Worm (Caenorhabditis elegans) whole organism, L2 larva: ENCODE results near the gene rde-4.

Experiments used
- C34F6.9 ChIP-seq: fragments of 150-350 bp; optimal IDR thresholded peaks from 2 replicates; lab custom pipeline; 2014; ENCODE audit warnings: missing biosample characterization, missing genetic modification characterization
- F13H6.1 ChIP-seq: sonication (generic microtip); optimal IDR thresholded peaks from 2 replicates; lab custom pipeline; 2016; ENCODE audit warnings: missing genetic modification characterization, missing compliant biosample characterization
- R02D3.7 ChIP-seq: fragments of 150-350 bp; optimal IDR thresholded peaks from 2 replicates; lab custom pipeline; 2014; ENCODE audit warnings: missing biosample characterization, missing genetic modification characterization
- Y55F3AM.14 ChIP-seq: fragments of 200-800 bp; sonication (Bioruptor generic); optimal IDR thresholded peaks from 2 replicates; lab custom pipeline; 2018; ENCODE audit warnings: mild to moderate bottlenecking, missing genetic modification characterization, missing compliant biosample characterization
- ZK546.5 ChIP-seq: sonication (generic microtip); optimal IDR thresholded peaks from 2 replicates; lab custom pipeline; 2017; ENCODE audit warnings: missing biosample characterization, missing genetic modification characterization
- alr-1 ChIP-seq: fragments of 150-350 bp; optimal IDR thresholded peaks from 2 replicates; lab custom pipeline; 2014; ENCODE audit warnings: missing biosample characterization, missing genetic modification characterization
- aly-2 ChIP-seq: fragments of 150-350 bp; optimal IDR thresholded peaks from 2 replicates; lab custom pipeline; 2014; ENCODE audit warnings: missing biosample characterization, missing genetic modification characterization
- ama-1 ChIP-seq: fragments of 150-350 bp; optimal IDR thresholded peaks from 2 replicates; lab custom pipeline; 2018; ENCODE audit warnings: inconsistent platforms
- blmp-1 ChIP-seq: sonication (generic microtip); optimal IDR thresholded peaks from 2 replicates; lab custom pipeline; 2017; ENCODE audit warnings: missing genetic modification characterization, mild to moderate bottlenecking, missing compliant biosample characterization, antibody characterized with exemption, moderate library complexity; ENCODE audit not compliant: insufficient read depth
- ceh-16 ChIP-seq: fragments of 150-350 bp; optimal IDR thresholded peaks from 2 replicates; lab custom pipeline; 2014; ENCODE audit warnings: missing biosample characterization, missing genetic modification characterization
- ceh-82 ChIP-seq: fragments of 150-350 bp; optimal IDR thresholded peaks from 2 replicates; lab custom pipeline; 2014; ENCODE audit warnings: missing biosample characterization, missing genetic modification characterization
- crh-2 ChIP-seq: sonication (generic microtip); optimal IDR thresholded peaks from 2 replicates; lab custom pipeline; 2017; ENCODE audit warnings: missing biosample characterization, missing genetic modification characterization
- dmd-4 ChIP-seq: sonication (generic microtip); optimal IDR thresholded peaks from 2 replicates; lab custom pipeline; 2017; ENCODE audit warnings: missing biosample characterization, missing genetic modification characterization
- egl-27 ChIP-seq: sonication (generic microtip); optimal IDR thresholded peaks from 3 replicates; lab custom pipeline; 2017; ENCODE audit warnings: missing biosample characterization, missing genetic modification reagents, missing genetic modification characterization
- elt-1 ChIP-seq: fragments of 150-350 bp; optimal IDR thresholded peaks from 2 replicates; lab custom pipeline; 2014; ENCODE audit warnings: missing biosample characterization, missing genetic modification characterization
- elt-3 ChIP-seq: sonication (generic microtip); optimal IDR thresholded peaks from 2 replicates; lab custom pipeline; 2017; ENCODE audit warnings: missing biosample characterization, missing genetic modification characterization
- fos-1 ChIP-seq: fragments of 150-350 bp; optimal IDR thresholded peaks from 2 replicates; lab custom pipeline; 2014; ENCODE audit warnings: missing biosample characterization, missing genetic modification characterization
- gmeb-1 ChIP-seq: fragments of 150-350 bp; optimal IDR thresholded peaks from 2 replicates; lab custom pipeline; 2014; ENCODE audit warnings: missing biosample characterization, missing genetic modification characterization
- lin-11 ChIP-seq: fragments of 150-350 bp; sonication (generic microtip); optimal IDR thresholded peaks from 2 replicates; lab custom pipeline; 2014; ENCODE audit warnings: missing biosample characterization, missing genetic modification characterization, inconsistent platforms, mixed read lengths
- lin-13 ChIP-seq: fragments of 150-350 bp; optimal IDR thresholded peaks from 2 replicates; lab custom pipeline; 2014; ENCODE audit warnings: missing biosample characterization, missing genetic modification reagents, missing genetic modification characterization
- lin-39 ChIP-seq: fragments of 150-350 bp; optimal IDR thresholded peaks from 2 replicates; lab custom pipeline; 2014; ENCODE audit warnings: missing biosample characterization, missing genetic modification reagents, missing genetic modification characterization
- lsy-2 ChIP-seq, 2 experiments: fragments of 150-350 bp in 1 of 2; sonication (generic microtip) in 1 of 2; optimal IDR thresholded peaks; 2 replicates each; lab custom pipeline; 2014 to 2017; ENCODE audit warnings: missing biosample characterization in 2 of 2, missing genetic modification characterization in 2 of 2
- mab-5 ChIP-seq: fragments of 150-350 bp; optimal IDR thresholded peaks from 2 replicates; lab custom pipeline; 2014; ENCODE audit warnings: missing biosample characterization, missing genetic modification characterization
- mbf-1 ChIP-seq: sonication (generic microtip); optimal IDR thresholded peaks from 2 replicates; lab custom pipeline; 2017; ENCODE audit warnings: missing biosample characterization, missing genetic modification characterization
- mdl-1 ChIP-seq, 2 experiments: fragments of 150-350 bp in 1 of 2; sonication (generic microtip) in 1 of 2; optimal IDR thresholded peaks; 2 replicates each; lab custom pipeline; 2017; ENCODE audit warnings: missing biosample characterization in 2 of 2, missing genetic modification characterization in 2 of 2
- nhr-10 ChIP-seq: sonication (generic microtip); optimal IDR thresholded peaks from 2 replicates; lab custom pipeline; 2017; ENCODE audit warnings: missing biosample characterization, missing genetic modification characterization
- nhr-11 ChIP-seq: fragments of 150-350 bp; optimal IDR thresholded peaks from 2 replicates; lab custom pipeline; 2014; ENCODE audit warnings: missing biosample characterization, missing genetic modification characterization
- nhr-12 ChIP-seq: fragments of 150-350 bp; optimal IDR thresholded peaks from 2 replicates; lab custom pipeline; 2014; ENCODE audit warnings: missing biosample characterization, missing genetic modification characterization
- nhr-129 ChIP-seq: fragments of 150-350 bp; optimal IDR thresholded peaks from 2 replicates; lab custom pipeline; 2014; ENCODE audit warnings: missing biosample characterization, missing genetic modification characterization
- nhr-21 ChIP-seq: fragments of 150-350 bp; optimal IDR thresholded peaks from 2 replicates; lab custom pipeline; 2014; ENCODE audit warnings: missing biosample characterization, missing genetic modification characterization
- nhr-23 ChIP-seq: fragments of 150-350 bp; optimal IDR thresholded peaks from 2 replicates; lab custom pipeline; 2014; ENCODE audit warnings: missing biosample characterization, missing genetic modification reagents, missing genetic modification characterization
- nhr-237 ChIP-seq: fragments of 150-350 bp; optimal IDR thresholded peaks from 2 replicates; lab custom pipeline; 2014; ENCODE audit warnings: missing biosample characterization, missing genetic modification characterization
- nhr-25 ChIP-seq: fragments of 150-350 bp; sonication (generic microtip); optimal IDR thresholded peaks from 3 replicates; lab custom pipeline; 2014; ENCODE audit warnings: missing biosample characterization, missing genetic modification characterization
- nhr-6 ChIP-seq: fragments of 150-350 bp; optimal IDR thresholded peaks from 2 replicates; lab custom pipeline; 2014; ENCODE audit warnings: missing biosample characterization, missing genetic modification characterization
- nhr-77 ChIP-seq: fragments of 150-350 bp; optimal IDR thresholded peaks from 2 replicates; lab custom pipeline; 2014; ENCODE audit warnings: missing biosample characterization, missing genetic modification characterization
- peb-1 ChIP-seq: fragments of 150-350 bp; optimal IDR thresholded peaks from 2 replicates; lab custom pipeline; 2014; ENCODE audit warnings: missing biosample characterization, missing genetic modification characterization
- sem-4 ChIP-seq: fragments of 150-350 bp; optimal IDR thresholded peaks from 2 replicates; lab custom pipeline; 2014; ENCODE audit warnings: missing biosample characterization, missing genetic modification reagents, missing genetic modification characterization
- skn-1 ChIP-seq: sonication (generic microtip); optimal IDR thresholded peaks from 2 replicates; lab custom pipeline; 2017; ENCODE audit warnings: missing biosample characterization, missing genetic modification characterization
- sma-3 ChIP-seq: sonication (generic microtip); optimal IDR thresholded peaks from 2 replicates; lab custom pipeline; 2016; ENCODE audit warnings: missing genetic modification reagents, missing genetic modification characterization, missing compliant biosample characterization
- sma-9 ChIP-seq, 2 experiments: fragments of 150-350 bp in 1 of 2; sonication (generic microtip) in 1 of 2; optimal IDR thresholded peaks; 2 replicates each; lab custom pipeline; 2014 to 2016; ENCODE audit warnings: missing genetic modification characterization in 2 of 2, mild to moderate bottlenecking in 1 of 2, missing biosample characterization in 1 of 2, missing compliant biosample characterization in 1 of 2, missing genetic modification reagents in 1 of 2, moderate library complexity in 1 of 2
- snpc-4 ChIP-seq: fragments of 150-350 bp; optimal IDR thresholded peaks from 2 replicates; lab custom pipeline; 2014; ENCODE audit warnings: missing biosample characterization, missing genetic modification characterization
- unc-39 ChIP-seq: fragments of 150-350 bp; optimal IDR thresholded peaks from 2 replicates; lab custom pipeline; 2014; ENCODE audit warnings: missing biosample characterization, missing genetic modification characterization
- unc-55 ChIP-seq: fragments of 150-350 bp; sonication (generic microtip); optimal IDR thresholded peaks from 3 replicates; lab custom pipeline; 2014; ENCODE audit warnings: missing biosample characterization, missing genetic modification reagents, missing genetic modification characterization
- unc-62 ChIP-seq: fragments of 150-350 bp; optimal IDR thresholded peaks from 2 replicates; lab custom pipeline; 2014; ENCODE audit warnings: missing biosample characterization, missing genetic modification reagents, missing genetic modification characterization
- zag-1 ChIP-seq: fragments of 150-350 bp; optimal IDR thresholded peaks from 2 replicates; lab custom pipeline; 2014; ENCODE audit warnings: missing biosample characterization, missing genetic modification characterization
- ztf-1 ChIP-seq: fragments of 200-800 bp; sonication (Bioruptor generic); conservative IDR thresholded peaks from 2 replicates; pipeline ENCODE4 v1.3.6; 2022; ENCODE audit warnings: missing genetic modification characterization, missing compliant biosample characterization
- ztf-11 ChIP-seq: sonication (generic microtip); optimal IDR thresholded peaks from 2 replicates; lab custom pipeline; 2017; ENCODE audit warnings: missing biosample characterization, missing genetic modification characterization
- ztf-4 ChIP-seq: fragments of 150-350 bp; optimal IDR thresholded peaks from 2 replicates; lab custom pipeline; 2014; ENCODE audit warnings: missing biosample characterization, missing genetic modification characterization

The rde-4 gene

ce11 chrIII:10251114-10251513, 32.7 kb upstream of the rde-4 start:
- TF ChIP-seq skn-1 (tag; lab: Kevin White, UChicago): no peak
- TF ChIP-seq R02D3.7 (tag; lab: Kevin White, UChicago): no peak
- TF ChIP-seq nhr-25 (tag; lab: Kevin White, UChicago): no peak
- TF ChIP-seq Y55F3AM.14 (GFP tag; lab: Kevin White, UChicago): no peak
- TF ChIP-seq elt-1 (tag; lab: Kevin White, UChicago): no peak
- TF ChIP-seq snpc-4 (tag; lab: Kevin White, UChicago): no peak
- TF ChIP-seq elt-3 (tag; lab: Kevin White, UChicago): no peak
- TF ChIP-seq crh-2 (tag; lab: Kevin White, UChicago): no peak
- TF ChIP-seq ama-1: no peak
- no peak for TF ChIP-seq blmp-1 (tag; lab: Kevin White, UChicago)
- no peak for TF ChIP-seq gmeb-1 (tag; lab: Kevin White, UChicago)
- TF ChIP-seq nhr-77 (tag; lab: Kevin White, UChicago): no peak
- TF ChIP-seq zag-1: no peak
- no peak for TF ChIP-seq lin-11 (tag; lab: Kevin White, UChicago)
- TF ChIP-seq ceh-82 (tag; lab: Kevin White, UChicago): no peak
- TF ChIP-seq ZK546.5 (tag; lab: Kevin White, UChicago): no peak
- TF ChIP-seq sma-3: no peak

- TF ChIP-seq unc-62 (GFP tag; lab: Kevin White, UChicago) (no peak), zag-1 (no peak), skn-1 (tag; lab: Kevin White, UChicago) (no peak), egl-27 (tag; lab: Kevin White, UChicago) (no peak), nhr-25 (tag; lab: Kevin White, UChicago) (no peak), ztf-4 (tag; lab: Kevin White, UChicago) (no peak), gmeb-1 (tag; lab: Kevin White, UChicago) (peak; percentile 86), unc-39 (tag; lab: Kevin White, UChicago) (no peak), peb-1 (no peak), sma-9 (GFP tag; optimal IDR thresholded peaks at IDR 0.05; lab: Kevin White, UChicago) (no peak), sma-9 (tag; optimal IDR thresholded peaks at IDR 0.05; lab: Kevin White, UChicago) (no peak), F13H6.1 (tag; lab: Kevin White, UChicago) (peak; percentile 5), lin-39 (no peak), unc-55 (GFP tag; lab: Kevin White, UChicago) (peak; percentile 56), mbf-1 (tag; lab: Kevin White, UChicago) (no peak), dmd-4 (no peak), nhr-21 (tag; lab: Kevin White, UChicago) (no peak), nhr-23 (no peak), nhr-6 (tag; lab: Kevin White, UChicago) (no peak), nhr-129 (peak; percentile 15), nhr-237 (tag; lab: Kevin White, UChicago) (no peak), snpc-4 (tag; lab: Kevin White, UChicago) (no peak), nhr-77 (tag; lab: Kevin White, UChicago) (no peak), sem-4 (tag; lab: Kevin White, UChicago) (no peak), lsy-2 (tag; optimal IDR thresholded peaks at IDR 0.05; lab: Kevin White, UChicago) (peak in 1 of 2 experiments; percentile 60), nhr-12 (tag; lab: Kevin White, UChicago) (no peak), elt-1 (tag; lab: Kevin White, UChicago) (no peak), ZK546.5 (tag; lab: Kevin White, UChicago) (no peak), aly-2 (tag; lab: Kevin White, UChicago) (no peak), lin-11 (tag; lab: Kevin White, UChicago) (no peak), C34F6.9 (tag; lab: Kevin White, UChicago) (peak; percentile 38), alr-1 (tag; lab: Kevin White, UChicago) (no peak), ceh-16 (no peak), ztf-11 (tag; lab: Kevin White, UChicago) (no peak), mab-5 (tag; lab: Kevin White, UChicago) (no peak), Y55F3AM.14 (GFP tag; lab: Kevin White, UChicago) (no peak), ama-1 (no peak), ceh-82 (tag; lab: Kevin White, UChicago) (no peak), nhr-11 (tag; lab: Kevin White, UChicago) (no peak), fos-1 (tag; lab: Kevin White, UChicago) (no peak), lin-13 (peak; percentile 16), nhr-10 (tag; lab: Kevin White, UChicago) (no peak), ztf-1 (GFP tag; lab: Robert Waterston, UW) (no peak), crh-2 (tag; lab: Kevin White, UChicago) (peak; percentile 37), mdl-1 (tag; optimal IDR thresholded peaks at IDR 0.05; lab: Kevin White, UChicago) (no peak), sma-3 (peak; percentile 10), R02D3.7 (tag; lab: Kevin White, UChicago) (no peak), elt-3 (tag; lab: Kevin White, UChicago) (no peak), blmp-1 (tag; lab: Kevin White, UChicago) (no peak)
Observed at ce11 chrIII:10248441-10249137, 30.1 kb upstream of the rde-4 start, which contains the start of the genes div-1 and cor-1. Gene div-1, minus strand, starts transcription at chrIII:10248559. Gene cor-1, plus strand, starts transcription at chrIII:10249111.
